Fruit fly (Drosophila melanogaster): ENCODE data around the gene hang.

dm6 chrX:16446769-16447168, 24.1 kb downstream of the hang start, which contains the start of gene eIF2alpha:
- TF ChIP-seq h (optimal IDR thresholded peaks at IDR 0.05) (no peak), Sin3A (optimal IDR thresholded peaks at IDR 0.05) (no peak), Myc (optimal IDR thresholded peaks at IDR 0.05) (no peak), psq (optimal IDR thresholded peaks at IDR 0.05) (no peak), ttk (optimal IDR thresholded peaks at IDR 0.05) (no peak)
